Worm (Caenorhabditis elegans): Measurements from ENCODE around the gene air-1.

DNA sequence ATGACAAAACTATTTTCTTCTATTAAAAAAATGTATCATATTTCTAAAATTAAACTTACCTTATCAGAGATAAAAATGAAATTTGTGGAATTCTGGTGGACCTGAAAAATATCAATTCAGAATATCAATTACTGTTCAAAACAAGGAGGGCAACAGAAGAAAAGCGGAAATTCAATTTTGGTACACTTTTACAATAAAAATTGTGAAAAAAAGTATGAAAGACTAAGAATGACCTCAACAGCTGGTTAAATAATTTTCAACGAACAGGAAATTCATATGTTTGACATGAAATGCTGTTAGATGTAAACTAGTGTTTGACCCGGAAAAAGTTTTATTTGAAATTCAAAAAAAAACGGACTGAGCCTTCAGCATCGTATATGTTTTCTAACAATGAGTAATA, 7.4 kb upstream of the air-1 start, which contains the start of gene K07C11.7:
- TF ChIP-seq dve-1 (tag; optimal IDR thresholded peaks at IDR 0.05) (no peak), pros-1 (tag; optimal IDR thresholded peaks at IDR 0.05) (no peak), unc-55 (GFP tag; optimal IDR thresholded peaks at IDR 0.05) (no peak), rnt-1 (tag; optimal IDR thresholded peaks at IDR 0.05) (no peak), pat-9 (tag; optimal IDR thresholded peaks at IDR 0.05) (no peak)
